Worm (Caenorhabditis elegans): Measurements from ENCODE around the gene mask-1.
A peak's percentile ranks its signal among the peaks of the same experiment; 100 is the strongest.

DNA sequence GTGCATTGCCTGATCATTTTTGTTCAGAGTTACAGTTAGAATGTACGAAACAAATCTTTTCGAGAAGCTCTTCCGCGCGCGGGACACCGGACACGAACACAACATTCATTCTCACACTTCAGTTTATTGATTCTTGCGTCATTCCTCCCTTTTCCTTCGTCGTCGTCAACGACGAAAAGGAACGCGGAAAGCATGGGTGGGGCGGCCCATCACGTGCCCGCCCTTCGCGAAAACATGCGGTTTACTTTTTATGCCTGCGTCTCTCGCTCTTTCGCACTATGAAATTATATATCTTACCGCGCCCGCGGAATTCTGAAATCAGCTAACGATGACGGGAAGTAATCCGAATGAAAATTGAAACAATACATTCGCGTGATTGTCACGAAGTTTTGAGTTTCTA, 5.9 kb downstream of the mask-1 start:
- TF ChIP-seq elt-2 (tag; optimal IDR thresholded peaks at IDR 0.05) (peak; percentile 14), snpc-4 (tag; optimal IDR thresholded peaks at IDR 0.05) (no peak), lin-15B (tag; optimal IDR thresholded peaks at IDR 0.05) (no peak)
